Worm (Caenorhabditis elegans): Measurements from ENCODE around the gene srv-17.

srv-17 gene

ce11 chrIV:5896341-5896740 is 26.4 kb upstream of the srv-17 start, which contains the start of gene pck-3:
Gene pck-3, plus strand, starts transcription at chrIV:5896641.
- TF ChIP-seq zag-1 (tag; optimal IDR thresholded peaks at IDR 0.05) (no peak), ama-1 (optimal IDR thresholded peaks at IDR 0.05) (no peak), nhr-84 (tag; optimal IDR thresholded peaks at IDR 0.05) (no peak)

ce11 chrIV:5895190-5895589 is 25.2 kb upstream of the srv-17 start, which contains the start of gene nspb-6:
Gene nspb-6, plus strand, starts transcription at chrIV:5895490.
- TF ChIP-seq ztf-4 (tag; optimal IDR thresholded peaks at IDR 0.05), result no peak
- no peak for TF ChIP-seq zag-1 (tag; optimal IDR thresholded peaks at IDR 0.05)
- no peak for TF ChIP-seq blmp-1 (tag; optimal IDR thresholded peaks at IDR 0.05)
- no peak for TF ChIP-seq egl-13 (tag; optimal IDR thresholded peaks at IDR 0.05)
- TF ChIP-seq nhr-71 (tag; optimal IDR thresholded peaks at IDR 0.05), result no peak
- TF ChIP-seq nhr-90 (tag; optimal IDR thresholded peaks at IDR 0.05; ENCODE audit: poor library complexity), result no peak

- TF ChIP-seq sup-37 (GFP tag; optimal IDR thresholded peaks at IDR 0.05) (no peak), ceh-90 (tag; optimal IDR thresholded peaks at IDR 0.05) (no peak), C04F5.9 (tag; optimal IDR thresholded peaks at IDR 0.05) (no peak), irx-1 (tag; optimal IDR thresholded peaks at IDR 0.05) (no peak), ztf-11 (tag; optimal IDR thresholded peaks at IDR 0.05) (no peak), dpl-1 (GFP tag; optimal IDR thresholded peaks at IDR 0.05) (no peak), zag-1 (tag; optimal IDR thresholded peaks at IDR 0.05) (no peak), unc-130 (tag; optimal IDR thresholded peaks at IDR 0.05) (no peak), aly-2 (tag; optimal IDR thresholded peaks at IDR 0.05) (no peak), nhr-77 (tag; optimal IDR thresholded peaks at IDR 0.05) (no peak), elt-3 (tag; optimal IDR thresholded peaks at IDR 0.05) (no peak), unc-98 (GFP tag; IDR thresholded peaks at IDR 0.05) (no peak), lin-13 (GFP tag; optimal IDR thresholded peaks at IDR 0.05) (no peak), vab-15 (tag; optimal IDR thresholded peaks at IDR 0.05) (no peak), ztf-4 (tag; optimal IDR thresholded peaks at IDR 0.05) (no peak), hpl-2 (GFP tag; optimal IDR thresholded peaks at IDR 0.05) (no peak)
Measured at ce11 chrIV:5891265-5891664, 21.3 kb upstream of the srv-17 start, which contains the start of gene H04M03.3. Gene H04M03.3, plus strand, starts transcription at chrIV:5891565.

ce11 chrIV:5886605-5887004 is 16.6 kb upstream of the srv-17 start:
- TF ChIP-seq fkh-8 (tag; optimal IDR thresholded peaks at IDR 0.05) (no peak), efl-1 (optimal IDR thresholded peaks at IDR 0.05) (no peak), efl-1 (GFP tag; optimal IDR thresholded peaks at IDR 0.05 in 1 of 2) (peak in 1 of 2 experiments; percentile 63), blmp-1 (tag; optimal IDR thresholded peaks at IDR 0.05) (peak; percentile 55)

ce11 chrIV:5885180-5885887 is 15.4 kb upstream of the srv-17 start, which contains the start of gene glf-1:
Gene glf-1, plus strand, starts transcription at chrIV:5885835.
- peak; percentile 91 for TF ChIP-seq blmp-1 (tag; optimal IDR thresholded peaks at IDR 0.05)
- TF ChIP-seq ceh-82 (tag; optimal IDR thresholded peaks at IDR 0.05), result no peak
- TF ChIP-seq C34B4.2 (tag; optimal IDR thresholded peaks at IDR 0.05), result no peak
- TF ChIP-seq unc-30 (tag; optimal IDR thresholded peaks at IDR 0.05), result no peak
- no peak for TF ChIP-seq unc-130 (tag; optimal IDR thresholded peaks at IDR 0.05)
- TF ChIP-seq pax-3 (tag; optimal IDR thresholded peaks at IDR 0.05), result no peak
- no peak for TF ChIP-seq C16A3.4 (tag; optimal IDR thresholded peaks at IDR 0.05)
- TF ChIP-seq C04F5.9 (tag; optimal IDR thresholded peaks at IDR 0.05), result no peak

- TF ChIP-seq xbp-1 (tag; optimal IDR thresholded peaks at IDR 0.05), result no peak
Measured at ce11 chrIV:5884500-5884899, 14.5 kb upstream of the srv-17 start, which contains the start of gene H04M03.11. Gene H04M03.11, minus strand, starts transcription at chrIV:5884600.
